Worm (Caenorhabditis elegans) whole organism, dauer: ENCODE results near the gene W02A2.8.

Experiments
- unc-62 ChIP-seq: sonication (generic microtip); optimal IDR thresholded peaks from 2 replicates; lab custom pipeline; 2017; ENCODE audit warnings: missing biosample characterization, missing genetic modification reagents, missing genetic modification characterization

The W02A2.8 gene

DNA sequence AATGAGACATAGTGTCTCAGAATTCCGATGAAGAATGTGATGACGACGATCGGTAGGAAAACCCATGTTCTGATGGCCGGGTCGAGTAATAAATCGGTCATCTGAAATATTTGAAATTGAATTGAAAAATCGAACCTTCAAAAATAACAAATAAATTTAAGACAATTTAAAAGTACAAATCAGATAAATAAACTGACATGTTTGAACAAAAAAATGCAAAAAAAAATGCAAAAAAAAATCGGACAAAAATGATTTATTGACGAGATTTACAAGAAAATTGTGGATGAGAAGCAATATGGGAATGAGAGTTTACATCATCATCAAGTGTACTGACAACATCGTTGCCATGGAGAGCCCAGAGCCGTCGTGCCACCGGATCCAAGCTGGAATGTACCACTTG lies 23.4 kb upstream of the W02A2.8 start, which contains the start of gene emc-3:
Gene emc-3 (minus strand): TSS at position 101 of the 400 bp plus-strand sequence.
- TF ChIP-seq unc-62 (GFP tag; lab: Kevin White, UChicago): no peak

ce11 chrIV:13380506-13380905 lies 22.1 kb upstream of the W02A2.8 start:
- TF ChIP-seq unc-62 (GFP tag; lab: Kevin White, UChicago): no peak

ce11 chrIV:13377716-13378115 lies 19.3 kb upstream of the W02A2.8 start, which contains the start of gene mau-8:
mau-8 (plus strand) TSS chrIV:13378016.
- TF ChIP-seq unc-62 (GFP tag; lab: Kevin White, UChicago): no peak

- no peak for TF ChIP-seq unc-62 (GFP tag; lab: Kevin White, UChicago)
Observed at ce11 chrIV:13374918-13375317, 16.5 kb upstream of the W02A2.8 start.

- TF ChIP-seq unc-62 (GFP tag; lab: Kevin White, UChicago): no peak
Observed at ce11 chrIV:13371699-13372098, 13.3 kb upstream of the W02A2.8 start, which contains the start of gene Y62E10A.6. Y62E10A.6 (plus strand) TSS chrIV:13371999.

DNA sequence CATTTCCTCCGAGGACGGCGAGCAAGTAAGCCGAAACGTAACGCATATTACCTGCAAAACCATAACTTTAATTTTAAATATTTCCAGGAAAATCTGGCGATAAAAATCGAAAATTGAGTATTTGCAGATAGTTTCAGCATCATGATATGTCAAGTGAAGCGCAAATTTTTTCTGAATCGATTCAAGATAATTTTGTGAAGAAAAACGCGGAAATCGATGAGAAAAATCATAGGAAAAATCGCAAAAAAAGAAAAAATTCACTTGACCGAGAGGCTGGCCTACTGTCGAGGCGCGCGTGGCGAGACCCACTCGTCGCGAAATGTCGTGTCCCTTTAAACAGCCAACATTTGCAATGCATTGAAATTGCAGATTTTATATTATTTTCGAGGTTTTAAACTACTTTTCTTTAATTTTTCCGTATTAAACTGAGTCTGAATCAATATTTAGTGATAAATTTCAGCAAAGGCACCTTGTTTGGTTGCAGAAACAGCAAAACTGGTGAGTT lies 11.9 kb upstream of the W02A2.8 start, which contains the start of the genes rla-2, popl-7 and Y62E10A.24:
Gene rla-2 (minus strand): TSS at position 51 of the 505 bp plus-strand sequence.
Gene popl-7 (plus strand): TSS at position 455 of the 505 bp plus-strand sequence.
Gene Y62E10A.24 (plus strand): TSS at position 476 of the 505 bp plus-strand sequence.
- no peak for TF ChIP-seq unc-62 (GFP tag; lab: Kevin White, UChicago)

DNA sequence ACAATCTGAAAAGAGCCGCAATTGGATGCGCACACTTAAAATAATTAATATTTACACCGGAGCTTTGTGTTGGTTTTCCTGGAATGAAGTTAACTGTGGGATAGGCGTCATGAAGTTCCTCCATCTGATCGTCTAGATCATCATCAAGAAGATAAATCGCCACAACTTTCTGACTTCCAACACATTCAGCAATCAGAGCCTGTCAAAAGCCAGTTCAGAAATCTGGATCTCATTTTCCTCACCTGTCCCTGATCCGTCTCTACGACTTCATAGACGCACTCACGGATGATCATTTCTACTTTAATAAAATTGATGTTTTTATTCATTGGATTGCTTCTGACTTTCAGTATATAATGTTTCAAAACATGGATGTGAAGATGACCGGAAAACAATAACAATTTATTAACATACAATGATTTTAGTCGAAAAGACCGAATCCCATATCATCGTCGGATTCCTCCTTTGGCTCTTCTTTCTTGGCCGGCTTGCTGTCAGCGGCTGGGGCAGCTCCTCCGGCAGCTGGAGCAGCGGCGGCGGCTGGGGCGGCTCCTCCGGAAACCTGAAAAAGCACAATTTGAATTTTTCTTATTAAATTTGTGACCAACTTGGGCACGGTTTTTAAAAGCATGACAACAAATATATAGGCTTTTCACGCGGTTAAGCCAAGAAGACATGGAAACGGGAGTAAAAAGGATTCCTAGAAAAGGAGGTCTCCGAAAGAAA lies 10.9 kb upstream of the W02A2.8 start, which contains the start of gene agt-1:
Gene agt-1 (minus strand): TSS at position 293 of the 723 bp plus-strand sequence.
- no peak for TF ChIP-seq unc-62 (GFP tag; lab: Kevin White, UChicago)

- TF ChIP-seq unc-62 (GFP tag; lab: Kevin White, UChicago): no peak
Observed at ce11 chrIV:13364869-13365268, 6.5 kb upstream of the W02A2.8 start, which contains the start of gene srsx-25. srsx-25 (plus strand) TSS chrIV:13365169.

DNA sequence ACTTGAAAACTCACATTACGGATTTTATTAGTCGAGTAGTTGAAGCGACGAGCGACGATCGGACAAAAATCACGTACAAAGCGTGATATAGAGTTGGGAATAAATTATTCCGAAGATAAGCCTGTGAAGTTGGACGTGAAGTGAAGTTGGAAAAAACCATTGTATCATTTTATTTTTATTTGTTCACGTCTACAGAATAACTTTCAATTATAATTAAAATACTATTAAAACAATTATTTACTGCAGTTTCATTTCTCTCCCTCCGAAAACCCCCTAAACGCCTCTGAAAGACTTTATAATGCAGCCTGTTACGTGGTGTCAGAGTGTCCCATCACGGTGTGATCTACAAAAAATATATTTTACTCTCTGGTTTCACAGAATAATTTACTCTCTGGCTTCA lies 1.8 kb upstream of the W02A2.8 start, which contains the start of gene Y62E10A.3:
Gene Y62E10A.3 (minus strand): TSS at position 101 of the 400 bp plus-strand sequence.
- no peak for TF ChIP-seq unc-62 (GFP tag; lab: Kevin White, UChicago)

- no peak for TF ChIP-seq unc-62 (GFP tag; lab: Kevin White, UChicago)
Observed at ce11 chrIV:13356005-13356404, 2.4 kb downstream of the W02A2.8 start.

DNA sequence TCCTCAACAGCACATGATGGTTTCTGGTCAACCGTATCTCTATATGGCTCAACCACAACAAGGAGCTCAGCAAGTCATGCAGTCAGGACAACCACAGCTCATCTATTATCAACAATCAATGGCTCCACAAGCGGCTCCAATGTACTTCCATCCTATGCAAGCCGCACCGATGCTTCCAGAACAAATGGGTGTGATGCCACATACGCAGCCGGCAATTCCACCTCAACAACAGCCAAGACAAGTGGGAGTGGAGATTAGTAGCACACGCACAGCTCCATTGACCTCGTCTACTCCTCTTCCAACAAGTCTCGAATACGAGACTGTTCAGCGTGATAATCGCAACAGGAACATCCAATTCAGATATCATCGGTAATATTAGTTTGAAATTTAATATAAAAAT lies 4.3 kb downstream of the W02A2.8 start:
- TF ChIP-seq unc-62 (GFP tag; lab: Kevin White, UChicago): no peak

DNA sequence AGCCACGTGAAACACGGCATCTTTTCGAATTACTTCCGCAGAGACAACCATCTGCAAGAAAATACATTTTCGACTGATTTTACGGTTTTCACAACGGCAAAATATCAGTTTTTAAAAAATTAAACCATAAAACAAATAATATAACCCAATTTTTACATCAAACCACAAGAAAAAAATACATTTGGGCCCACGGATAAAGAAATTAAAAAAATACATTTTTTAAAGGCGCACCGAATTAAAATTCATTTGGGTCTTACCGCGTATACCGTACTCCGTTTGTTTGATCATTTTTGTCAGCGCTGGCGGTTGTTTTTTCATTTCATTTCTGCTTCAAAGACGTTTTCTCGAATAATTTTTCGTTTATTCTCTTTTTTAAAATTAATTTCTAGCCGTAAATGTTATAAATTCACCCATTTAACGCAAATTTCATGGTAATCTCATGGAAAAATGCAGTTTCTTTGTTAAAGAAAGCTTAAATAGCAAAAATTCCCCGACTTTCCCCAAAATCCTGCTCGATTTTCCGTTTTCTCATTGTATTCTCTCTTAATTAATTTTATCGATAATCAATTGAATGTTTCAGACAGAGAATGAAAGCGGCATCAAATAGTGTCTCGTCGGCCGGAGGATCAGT lies 5.1 kb downstream of the W02A2.8 start, which contains the start of the genes rec-8 and mex-5:
Gene rec-8 (minus strand): TSS at position 51 of the 631 bp plus-strand sequence.
Gene mex-5 (plus strand): TSS at position 581 of the 631 bp plus-strand sequence.
- TF ChIP-seq unc-62 (GFP tag; lab: Kevin White, UChicago): no peak

- no peak for TF ChIP-seq unc-62 (GFP tag; lab: Kevin White, UChicago)
Observed at ce11 chrIV:13348592-13348991, 9.8 kb downstream of the W02A2.8 start, which contains the start of gene W02A2.12. W02A2.12 (minus strand) TSS chrIV:13348831.

DNA sequence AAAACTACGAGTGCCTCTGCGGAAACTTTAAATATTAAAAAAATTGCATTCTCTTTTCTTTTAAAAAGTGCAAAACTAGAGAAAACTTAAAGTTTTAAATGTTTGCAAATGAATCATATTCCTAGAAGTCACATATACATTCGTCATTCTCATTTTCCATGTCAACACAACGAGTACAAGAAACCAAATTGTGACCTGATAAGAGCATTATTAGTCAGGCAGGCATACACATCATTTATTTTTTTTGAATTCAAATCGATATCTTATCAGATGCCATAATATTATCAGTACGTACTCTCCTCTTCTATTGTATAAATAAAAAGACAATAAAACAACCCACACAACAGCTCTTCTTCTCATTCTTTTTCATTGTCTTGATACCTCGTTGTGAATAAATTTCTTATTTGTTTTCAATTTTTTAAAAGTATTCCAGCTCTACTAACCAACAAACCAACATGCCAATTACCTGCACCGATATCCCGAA lies 11.1 kb downstream of the W02A2.8 start, which contains the start of gene W02A2.9:
Gene W02A2.9 (plus strand): TSS at position 434 of the 484 bp plus-strand sequence.
- TF ChIP-seq unc-62 (GFP tag; lab: Kevin White, UChicago): no peak

ce11 chrIV:13346078-13346477 lies 12.3 kb downstream of the W02A2.8 start:
- no peak for TF ChIP-seq unc-62 (GFP tag; lab: Kevin White, UChicago)
